Worm (Caenorhabditis elegans): Measurements from ENCODE around the gene D1086.5.

Gene D1086.5

DNA sequence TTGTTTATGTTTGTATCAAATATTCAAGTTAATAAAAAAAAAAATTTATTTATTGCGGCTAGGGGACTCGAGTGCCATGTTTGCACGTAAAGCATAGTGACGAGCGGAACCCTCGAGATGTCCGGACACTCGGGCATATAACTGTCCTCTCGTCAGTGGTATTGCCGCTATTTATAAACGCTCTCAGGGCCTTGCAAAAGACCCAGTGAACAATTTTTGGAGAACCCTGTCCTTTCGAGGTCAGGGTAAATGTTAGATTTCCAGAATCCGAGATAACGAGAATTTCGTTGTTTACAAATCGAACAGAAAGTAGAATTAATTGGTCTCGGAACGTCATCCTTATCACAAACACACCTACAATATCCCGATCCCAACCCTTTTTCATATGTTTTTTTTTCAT is 2.2 kb upstream of the D1086.5 start, which contains the start of gene D1086.3 (continued):
- TF ChIP-seq chd-7 (tag; optimal IDR thresholded peaks at IDR 0.05): peak; percentile 14
- TF ChIP-seq K12H6.12 (tag; optimal IDR thresholded peaks at IDR 0.05): peak; percentile 15
- no peak for TF ChIP-seq mes-4 (tag; optimal IDR thresholded peaks at IDR 0.05)
- TF ChIP-seq B0261.1 (tag; optimal IDR thresholded peaks at IDR 0.05): peak; percentile 5
- TF ChIP-seq snpc-1.1 (tag; optimal IDR thresholded peaks at IDR 0.05; ENCODE audit: insufficient read depth): peak; percentile 99
- TF ChIP-seq sptf-2 (GFP tag; optimal IDR thresholded peaks at IDR 0.05): no peak
- peak; percentile 21; the same call in 1 of the 2 replicates for TF ChIP-seq Y53F4B.3 (GFP tag; IDR thresholded peaks at IDR 0.05)
- no peak for TF ChIP-seq gei-17 (GFP tag; optimal IDR thresholded peaks at IDR 0.05)
- TF ChIP-seq ZK185.1 (tag; optimal IDR thresholded peaks at IDR 0.05; ENCODE audit: poor library complexity, severe bottlenecking): no peak
- no peak for TF ChIP-seq attf-5 (GFP tag; optimal IDR thresholded peaks at IDR 0.05)
- TF ChIP-seq ama-1 (optimal IDR thresholded peaks at IDR 0.05): peak; percentile 73
- TF ChIP-seq ama-1 (GFP tag; optimal IDR thresholded peaks at IDR 0.05): no peak
- no peak for TF ChIP-seq ztf-26 (tag; optimal IDR thresholded peaks at IDR 0.05)
- TF ChIP-seq ztf-18 (tag; optimal IDR thresholded peaks at IDR 0.05): peak; percentile 35
- no peak for TF ChIP-seq ztf-6 (GFP tag; IDR thresholded peaks at IDR 0.05)
- peak; percentile 5 for TF ChIP-seq ceh-27 (GFP tag; optimal IDR thresholded peaks at IDR 0.05)
- no peak for TF ChIP-seq aptf-3 (GFP tag; IDR thresholded peaks at IDR 0.05)
- TF ChIP-seq nfya-2 (GFP tag; IDR thresholded peaks at IDR 0.05): no peak
- TF ChIP-seq attf-3 (GFP tag; conservative IDR thresholded peaks at IDR 0.05): peak; percentile 32; the same call in 1 of the 2 replicates
- no peak for TF ChIP-seq ceh-58 (GFP tag; IDR thresholded peaks at IDR 0.05)
- TF ChIP-seq lsy-27 (tag; optimal IDR thresholded peaks at IDR 0.05; ENCODE audit: borderline replicate concordance, insufficient read depth): no peak
- no peak for TF ChIP-seq nhr-179 (tag; optimal IDR thresholded peaks at IDR 0.05)
- TF ChIP-seq F57A8.1 (GFP tag; optimal IDR thresholded peaks at IDR 0.05): no peak
- TF ChIP-seq snpc-3.4 (tag; optimal IDR thresholded peaks at IDR 0.05): peak; percentile 98
- TF ChIP-seq Y56A3A.18 (GFP tag; IDR thresholded peaks at IDR 0.05): no peak
- TF ChIP-seq pbrm-1 (GFP tag; IDR thresholded peaks at IDR 0.05): peak; percentile 95
- TF ChIP-seq nfya-1 (tag; optimal IDR thresholded peaks at IDR 0.05; ENCODE audit: borderline replicate concordance, insufficient read depth): no peak
- TF ChIP-seq nhr-120 (GFP tag; IDR thresholded peaks at IDR 0.05): no peak
- no peak for TF ChIP-seq sdz-38 (tag; optimal IDR thresholded peaks at IDR 0.05)
- no peak for TF ChIP-seq F57C9.4 (tag; optimal IDR thresholded peaks at IDR 0.05)
- TF ChIP-seq him-1 (tag; optimal IDR thresholded peaks at IDR 0.05): peak; percentile 97
- no peak for TF ChIP-seq mel-28 (tag; optimal IDR thresholded peaks at IDR 0.05; ENCODE audit: borderline replicate concordance)
- TF ChIP-seq ztf-22 (GFP tag; optimal IDR thresholded peaks at IDR 0.05): no peak
- 0 out of 2 replicates have a peak, but pooled peaks have one; percentile 11 for TF ChIP-seq egl-44 (GFP tag; IDR thresholded peaks at IDR 0.05)
- no peak for TF ChIP-seq ceh-40 (GFP tag; IDR thresholded peaks at IDR 0.05)
- TF ChIP-seq efl-1 (GFP tag; optimal IDR thresholded peaks at IDR 0.05): peak; percentile 21
- no peak for TF ChIP-seq somi-1 (GFP tag; optimal IDR thresholded peaks at IDR 0.05)
- no peak for TF ChIP-seq nhr-27 (tag; optimal IDR thresholded peaks at IDR 0.05)
- TF ChIP-seq ets-4 (GFP tag; optimal IDR thresholded peaks at IDR 0.05): no peak
- TF ChIP-seq F52B5.7 (tag; optimal IDR thresholded peaks at IDR 0.05): no peak
- TF ChIP-seq egrh-3 (GFP tag; IDR thresholded peaks at IDR 0.05): no peak
- TF ChIP-seq aptf-2 (GFP tag; conservative IDR thresholded peaks at IDR 0.05): no peak
- peak; percentile 80 for TF ChIP-seq tbp1 (GFP tag; optimal IDR thresholded peaks at IDR 0.05)
- no peak for TF ChIP-seq K11D2.4 (GFP tag; IDR thresholded peaks at IDR 0.05)
- TF ChIP-seq lin-40 (tag; optimal IDR thresholded peaks at IDR 0.05): no peak
- no peak for TF ChIP-seq cebp-2 (GFP tag; IDR thresholded peaks at IDR 0.05)
- peak; percentile 78 for TF ChIP-seq nfyb-1 (GFP tag; IDR thresholded peaks at IDR 0.05)
- TF ChIP-seq mxl-1 (tag; optimal IDR thresholded peaks at IDR 0.05): peak; percentile 51
- TF ChIP-seq repo-1 (tag; optimal IDR thresholded peaks at IDR 0.05): peak; percentile 52
- TF ChIP-seq F10E7.11 (tag; optimal IDR thresholded peaks at IDR 0.05): no peak

Measured in whole organism, young adult.